Fruit fly (Drosophila melanogaster): ENCODE data around the gene CG1677.

Gene CG1677

DNA sequence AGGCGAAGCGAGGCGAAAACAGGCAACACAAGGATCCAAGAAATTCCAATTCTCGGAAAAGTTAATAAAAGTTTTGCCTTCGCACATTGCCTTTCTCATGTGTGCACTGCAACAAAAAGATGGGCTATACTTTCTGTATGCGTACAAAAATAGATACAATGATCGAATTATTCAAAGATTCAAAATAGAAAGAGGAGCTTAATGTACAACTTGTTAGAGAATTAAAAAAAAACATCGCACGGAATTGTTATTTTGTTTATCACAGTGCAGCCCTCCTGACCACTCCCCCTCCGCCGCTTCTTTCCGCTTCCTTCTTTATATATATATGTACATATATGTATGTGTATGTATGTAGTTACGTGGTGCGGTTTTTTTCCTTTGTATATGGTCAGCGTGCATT lies 103.3 kb downstream of the CG1677 start (continued):
- TF ChIP-seq fd96Cb (tag; optimal IDR thresholded peaks at IDR 0.05) (peak; percentile 50), dati (GFP tag; IDR thresholded peaks at IDR 0.05) (no peak), CG11504 (tag; optimal IDR thresholded peaks at IDR 0.05) (peak; percentile 37), dysf (GFP tag; IDR thresholded peaks at IDR 0.05) (peak; percentile 38; the same call in 1 of the 3 replicates), CG4404 (GFP tag; IDR thresholded peaks at IDR 0.05) (peak; percentile 29; the same call in 1 of the 2 replicates), maf-S (GFP tag; optimal IDR thresholded peaks at IDR 0.05) (no peak), br (optimal IDR thresholded peaks at IDR 0.05) (no peak), Pdp1 (GFP tag; optimal IDR thresholded peaks at IDR 0.05) (peak in 1 of 2 experiments; percentile 2), row (GFP tag; IDR thresholded peaks at IDR 0.05) (peak; percentile 55), ind (GFP tag; optimal IDR thresholded peaks at IDR 0.05) (peak; percentile 2), lmd (GFP tag; IDR thresholded peaks at IDR 0.05) (peak; percentile 51), CG12391 (tag; optimal IDR thresholded peaks at IDR 0.05) (peak; percentile 29), CG7839 (tag; optimal IDR thresholded peaks at IDR 0.05) (peak; percentile 28), sob (GFP tag; IDR thresholded peaks at IDR 0.05) (no peak), ap (GFP tag; IDR thresholded peaks at IDR 0.05) (0 out of 2 replicates have a peak, but pooled peaks have one; percentile 18), dmrt99B (tag; optimal IDR thresholded peaks at IDR 0.05) (peak; percentile 45), CG15601 (tag; optimal IDR thresholded peaks at IDR 0.05) (peak; percentile 53), dpn (GFP tag; optimal IDR thresholded peaks at IDR 0.05) (peak in 1 of 2 experiments; percentile 15), repo (GFP tag; optimal IDR thresholded peaks at IDR 0.05) (no peak), Camta (GFP tag; optimal IDR thresholded peaks at IDR 0.05) (no peak), CG30431 (GFP tag; optimal IDR thresholded peaks at IDR 0.05) (no peak), ken (GFP tag; IDR thresholded peaks at IDR 0.05) (peak; percentile 65), tgo (GFP tag; IDR thresholded peaks at IDR 0.05) (peak; percentile 37; the same call in 2 of the 3 replicates), Vsx1 (GFP tag; optimal IDR thresholded peaks at IDR 0.05) (no peak), Gug (GFP tag; IDR thresholded peaks at IDR 0.05) (peak; percentile 17; the same call in 1 of the 4 replicates), Lpt (GFP tag; optimal IDR thresholded peaks at IDR 0.05) (no peak), ATbp (GFP tag; optimal IDR thresholded peaks at IDR 0.05) (peak; percentile 11), CG17361 (GFP tag; IDR thresholded peaks at IDR 0.05) (0 out of 3 replicates have a peak, but pooled peaks have one; percentile 22), CG32532 (GFP tag; IDR thresholded peaks at IDR 0.05) (no peak), CG13424 (tag; optimal IDR thresholded peaks at IDR 0.05) (peak; percentile 27), CG4820 (GFP tag; optimal IDR thresholded peaks at IDR 0.05) (peak; percentile 7), Drgx (GFP tag; IDR thresholded peaks at IDR 0.05) (peak; percentile 84), dmrt11E (tag; optimal IDR thresholded peaks at IDR 0.05) (peak; percentile 62), Tbp (GFP tag; optimal IDR thresholded peaks at IDR 0.05) (no peak), Med (GFP tag) (peak; percentile 53), phol (tag; optimal IDR thresholded peaks at IDR 0.05) (peak; percentile 55), GATAe (GFP tag; conservative IDR thresholded peaks at IDR 0.05) (no peak), gem (tag; optimal IDR thresholded peaks at IDR 0.05) (peak; percentile 64), lbe (GFP tag; optimal IDR thresholded peaks at IDR 0.05) (peak; percentile 89), ara (GFP tag; IDR thresholded peaks at IDR 0.05) (peak; percentile 50; the same call in 1 of the 2 replicates), corto (GFP tag; optimal IDR thresholded peaks at IDR 0.05) (peak; percentile 68), CG4360 (GFP tag; IDR thresholded peaks at IDR 0.05) (no peak), Ptx1 (GFP tag; IDR thresholded peaks at IDR 0.05) (peak; percentile 42; the same call in 1 of the 2 replicates), Sry-δ (GFP tag; optimal IDR thresholded peaks at IDR 0.05) (no peak), lola (GFP tag; optimal IDR thresholded peaks at IDR 0.05) (peak in 1 of 3 experiments; percentile 55), stc (GFP tag; IDR thresholded peaks at IDR 0.05) (0 out of 2 replicates have a peak, but pooled peaks have one; percentile 16), Dp (GFP tag; optimal IDR thresholded peaks at IDR 0.05) (no peak), vvl (GFP tag; IDR thresholded peaks at IDR 0.05) (peak; percentile 51), CG34422 (GFP tag; IDR thresholded peaks at IDR 0.05) (peak; percentile 31; the same call in 1 of the 3 replicates), sens-2 (GFP tag; IDR thresholded peaks at IDR 0.05) (0 out of 2 replicates have a peak, but pooled peaks have one; percentile 19), sens (GFP tag) (peak; percentile 83)

Measured in whole organism, embryonic.